Fruit fly (Drosophila melanogaster) whole organism, embryonic: ENCODE results near the gene Polr2G.

ENCODE experiments used
- Ada2b ChIP-seq: fragments of 200-800 bp; sonication (Bioruptor generic); IDR thresholded peaks from 2 replicates; pipeline ENCODE4 v1.3.6; 2022; ENCODE audit warnings: missing biosample characterization, missing genetic modification characterization
- Atf3 ChIP-seq: fragments of 200-800 bp; sonication (Bioruptor generic); optimal IDR thresholded peaks from 3 replicates; lab custom pipeline; 2016; ENCODE audit warnings: missing biosample characterization, missing genetic modification characterization
- CG10267 ChIP-seq: fragments of 200-800 bp; sonication (Bioruptor generic); optimal IDR thresholded peaks from 2 replicates; lab custom pipeline; 2018; ENCODE audit warnings: missing biosample characterization, mild to moderate bottlenecking, missing genetic modification characterization, moderate library complexity
- CG10462 ChIP-seq: fragments of 200-800 bp; sonication (Bioruptor generic); optimal IDR thresholded peaks from 2 replicates; lab custom pipeline; 2016; ENCODE audit warnings: missing biosample characterization, missing genetic modification characterization
- CG12219 ChIP-seq: fragments of 200-800 bp; sonication (Bioruptor generic); optimal IDR thresholded peaks from 3 replicates; lab custom pipeline; 2018; ENCODE audit warnings: missing biosample characterization, mild to moderate bottlenecking, missing genetic modification characterization
- CG12659 ChIP-seq: fragments of 200-800 bp; sonication (Bioruptor generic); optimal IDR thresholded peaks from 3 replicates; lab custom pipeline; 2017; ENCODE audit warnings: mild to moderate bottlenecking, missing biosample characterization, missing genetic modification reagents, missing genetic modification characterization
- CG13296 ChIP-seq: fragments of 200-800 bp; sonication (Bioruptor generic); optimal IDR thresholded peaks from 3 replicates; lab custom pipeline; 2018; ENCODE audit warnings: missing biosample characterization, mild to moderate bottlenecking, missing genetic modification characterization
- CG13424 ChIP-seq: fragments of 200-800 bp; sonication (Bioruptor generic); optimal IDR thresholded peaks from 2 replicates; lab custom pipeline; 2019; ENCODE audit warnings: missing biosample characterization, mild to moderate bottlenecking, missing genetic modification characterization, moderate library complexity
- CG15073 ChIP-seq: fragments of 200-800 bp; sonication (Bioruptor generic); optimal IDR thresholded peaks from 2 replicates; lab custom pipeline; 2016; ENCODE audit warnings: missing biosample characterization, missing genetic modification characterization
- CG15696 ChIP-seq: fragments of 200-800 bp; sonication (Bioruptor generic); optimal IDR thresholded peaks from 2 replicates; lab custom pipeline; 2019; ENCODE audit warnings: missing biosample characterization, mild to moderate bottlenecking, missing genetic modification characterization, moderate library complexity
- CG1792 ChIP-seq: fragments of 200-800 bp; sonication (Bioruptor generic); optimal IDR thresholded peaks from 2 replicates; lab custom pipeline; 2016; ENCODE audit warnings: missing biosample characterization, missing genetic modification characterization
- CG18011 ChIP-seq: fragments of 200-800 bp; sonication (Bioruptor generic); optimal IDR thresholded peaks from 2 replicates; lab custom pipeline; 2017; ENCODE audit warnings: missing biosample characterization, missing genetic modification characterization, mild to moderate bottlenecking, moderate library complexity, missing genotype
- CG1832 ChIP-seq: fragments of 200-800 bp; sonication (Bioruptor generic); optimal IDR thresholded peaks from 2 replicates; lab custom pipeline; 2017; ENCODE audit warnings: missing biosample characterization, mild to moderate bottlenecking, missing genetic modification characterization, inconsistent platforms
- CG2120 ChIP-seq: fragments of 200-800 bp; sonication (Bioruptor generic); optimal IDR thresholded peaks from 3 replicates; lab custom pipeline; 2016; ENCODE audit warnings: missing biosample characterization, missing genetic modification characterization
- CG3995 ChIP-seq: fragments of 200-800 bp; sonication (Bioruptor generic); optimal IDR thresholded peaks from 3 replicates; lab custom pipeline; 2016; ENCODE audit warnings: missing biosample characterization, missing genetic modification characterization
- CG6175 ChIP-seq: fragments of 200-800 bp; sonication (Bioruptor generic); IDR thresholded peaks from 3 replicates; pipeline ENCODE4 v1.3.6; 2022; ENCODE audit warnings: missing biosample characterization, missing genetic modification characterization
- CG6791 ChIP-seq: fragments of 200-800 bp; sonication (Bioruptor generic); IDR thresholded peaks from 3 replicates; pipeline ENCODE4 v1.3.6; 2022; ENCODE audit warnings: missing biosample characterization, missing genetic modification characterization; ENCODE audit not compliant: partially characterized antibody
- CG6854 ChIP-seq: fragments of 200-800 bp; sonication (Bioruptor generic); optimal IDR thresholded peaks from 3 replicates; lab custom pipeline; 2017; ENCODE audit warnings: missing biosample characterization, mild to moderate bottlenecking, missing genetic modification characterization
- CG7556 ChIP-seq: fragments of 200-800 bp; sonication (Bioruptor generic); optimal IDR thresholded peaks from 2 replicates; lab custom pipeline; 2017; ENCODE audit warnings: missing biosample characterization, mild to moderate bottlenecking, missing genetic modification characterization
- CG7786 ChIP-seq: fragments of 200-800 bp; sonication (Bioruptor generic); optimal IDR thresholded peaks from 2 replicates; lab custom pipeline; 2016; ENCODE audit warnings: missing biosample characterization, missing genetic modification characterization
- CG7987 ChIP-seq: fragments of 200-800 bp; sonication (Bioruptor generic); optimal IDR thresholded peaks from 2 replicates; lab custom pipeline; 2018; ENCODE audit warnings: missing biosample characterization, mild to moderate bottlenecking, missing genetic modification characterization, moderate library complexity
- CG8089 ChIP-seq: fragments of 200-800 bp; sonication (Bioruptor generic); optimal IDR thresholded peaks from 3 replicates; lab custom pipeline; 2016; ENCODE audit warnings: missing biosample characterization, missing genetic modification characterization
- CHES-1-like ChIP-seq: fragments of 200-800 bp; sonication (Bioruptor generic); optimal IDR thresholded peaks from 2 replicates; lab custom pipeline; 2016; ENCODE audit warnings: missing biosample characterization, missing genetic modification characterization
- Dip2 ChIP-seq: fragments of 200-800 bp; sonication (Bioruptor generic); IDR thresholded peaks from 2 replicates; pipeline ENCODE4 v1.3.6; 2022; ENCODE audit warnings: missing biosample characterization, missing genetic modification characterization
- Doc2 ChIP-seq: fragments of 200-800 bp; sonication (Bioruptor generic); IDR thresholded peaks from 2 replicates; pipeline ENCODE4 v1.3.6; 2022; ENCODE audit warnings: missing biosample characterization, missing genetic modification characterization
- E2f1 ChIP-seq: fragments of 200-800 bp; sonication (Bioruptor generic); IDR thresholded peaks from 2 replicates; pipeline ENCODE4 v1.3.6; 2022; ENCODE audit warnings: missing biosample characterization, missing genetic modification characterization
- Gug ChIP-seq: fragments of 200-800 bp; sonication (Bioruptor generic); IDR thresholded peaks from 4 replicates; pipeline ENCODE4 v1.3.6; 2022; ENCODE audit warnings: missing biosample characterization, missing genetic modification characterization
- HmgD ChIP-seq: fragments of 200-800 bp; sonication (Bioruptor generic); optimal IDR thresholded peaks from 3 replicates; lab custom pipeline; 2016; ENCODE audit warnings: missing biosample characterization, missing genetic modification characterization
- MESR4 ChIP-seq: fragments of 200-800 bp; sonication (Bioruptor generic); optimal IDR thresholded peaks from 2 replicates; lab custom pipeline; 2018; ENCODE audit warnings: missing biosample characterization, mild to moderate bottlenecking, missing genetic modification characterization, moderate library complexity
- Max ChIP-seq: fragments of 200-800 bp; sonication (Bioruptor generic); optimal IDR thresholded peaks from 2 replicates; lab custom pipeline; 2016; ENCODE audit warnings: missing biosample characterization, mild to moderate bottlenecking, missing genetic modification characterization
- Meics ChIP-seq: fragments of 200-800 bp; sonication (Bioruptor generic); optimal IDR thresholded peaks from 2 replicates; lab custom pipeline; 2017; ENCODE audit warnings: missing biosample characterization, mild to moderate bottlenecking, missing genetic modification characterization
- Rx ChIP-seq: fragments of 200-800 bp; sonication (Bioruptor generic); IDR thresholded peaks from 2 replicates; pipeline ENCODE4 v1.3.6; 2022; ENCODE audit warnings: missing biosample characterization, missing genetic modification characterization
- ash1 ChIP-seq: fragments of 200-800 bp; sonication (Bioruptor generic); optimal IDR thresholded peaks from 2 replicates; lab custom pipeline; 2018; ENCODE audit warnings: missing biosample characterization, mild to moderate bottlenecking, missing genetic modification characterization
- bab2 ChIP-seq: fragments of 200-800 bp; sonication (Bioruptor generic); optimal IDR thresholded peaks from 2 replicates; lab custom pipeline; 2016; ENCODE audit warnings: missing biosample characterization, missing genetic modification characterization
- crp ChIP-seq, 2 experiments: fragments of 200-800 bp; sonication (Bioruptor generic); optimal IDR thresholded peaks; 2 replicates in 1 of 2; 3 replicates in 1 of 2; lab custom pipeline; 2017; ENCODE audit warnings: missing biosample characterization in 2 of 2, missing genetic modification characterization in 2 of 2, mild to moderate bottlenecking in 1 of 2, moderate library complexity in 1 of 2
- exex ChIP-seq: fragments of 200-800 bp; sonication (Bioruptor generic); optimal IDR thresholded peaks from 4 replicates; lab custom pipeline; 2018; ENCODE audit warnings: missing biosample characterization, mild to moderate bottlenecking, missing genetic modification characterization, moderate library complexity
- grau ChIP-seq: fragments of 200-800 bp; optimal IDR thresholded peaks from 3 replicates; lab custom pipeline; 2019; ENCODE audit warnings: missing biosample characterization, mild to moderate bottlenecking, missing genetic modification characterization, moderate library complexity
- kni ChIP-seq: fragments of 200-800 bp; sonication (Bioruptor generic); optimal IDR thresholded peaks from 3 replicates; lab custom pipeline; 2017; ENCODE audit warnings: mild to moderate bottlenecking, missing biosample characterization, missing genetic modification reagents, missing genetic modification characterization
- lab ChIP-seq: fragments of 200-800 bp; sonication (Bioruptor generic); optimal IDR thresholded peaks from 3 replicates; lab custom pipeline; 2017; ENCODE audit warnings: missing biosample characterization, missing genetic modification characterization, mild to moderate bottlenecking, moderate library complexity, missing genetic modification reagents
- mld ChIP-seq: fragments of 200-800 bp; sonication (Bioruptor generic); IDR thresholded peaks from 3 replicates; pipeline ENCODE4 v1.3.6; 2022; ENCODE audit warnings: missing biosample characterization, missing genetic modification characterization; ENCODE audit not compliant: partially characterized antibody
- nom ChIP-seq: fragments of 200-800 bp; sonication (Bioruptor generic); optimal IDR thresholded peaks from 2 replicates; lab custom pipeline; 2017; ENCODE audit warnings: missing biosample characterization, missing genetic modification characterization, mild to moderate bottlenecking, moderate library complexity, missing genetic modification reagents
- pb ChIP-seq: fragments of 200-800 bp; sonication (Bioruptor generic); optimal IDR thresholded peaks from 3 replicates; lab custom pipeline; 2016; ENCODE audit warnings: missing biosample characterization, missing genetic modification characterization
- rib ChIP-seq: fragments of 200-800 bp; sonication (Bioruptor generic); IDR thresholded peaks from 2 replicates; pipeline ENCODE4 v1.3.6; 2022; ENCODE audit warnings: missing biosample characterization, missing genetic modification characterization
- sug ChIP-seq: fragments of 200-800 bp; optimal IDR thresholded peaks from 2 replicates; lab custom pipeline; 2019; ENCODE audit warnings: missing biosample characterization, mild to moderate bottlenecking, missing genetic modification characterization, moderate library complexity
- tll ChIP-seq, 2 experiments: fragments of 200-800 bp in 1 of 2; fragments of >200 bp in 1 of 2; sonication (Bioruptor generic) in 1 of 2; optimal IDR thresholded peaks; 2 replicates each; lab custom pipeline; 2017 to 2019; ENCODE audit warnings: missing biosample characterization in 2 of 2, missing genetic modification characterization in 2 of 2, mild to moderate bottlenecking in 1 of 2, moderate library complexity in 1 of 2
- tna ChIP-seq: fragments of 200-800 bp; sonication (Bioruptor generic); IDR thresholded peaks from 2 replicates; pipeline ENCODE4 v1.3.6; 2022; ENCODE audit warnings: missing biosample characterization, missing genetic modification characterization; ENCODE audit not compliant: partially characterized antibody
- toy ChIP-seq: fragments of 200-800 bp; sonication (Bioruptor generic); IDR thresholded peaks from 2 replicates; pipeline ENCODE4 v1.3.6; 2022; ENCODE audit warnings: missing biosample characterization, missing genetic modification characterization
- zf30C ChIP-seq: fragments of 200-800 bp; sonication (Bioruptor generic); optimal IDR thresholded peaks from 3 replicates; lab custom pipeline; 2018; ENCODE audit warnings: missing biosample characterization, mild to moderate bottlenecking, missing genetic modification characterization

Gene Polr2G

DNA sequence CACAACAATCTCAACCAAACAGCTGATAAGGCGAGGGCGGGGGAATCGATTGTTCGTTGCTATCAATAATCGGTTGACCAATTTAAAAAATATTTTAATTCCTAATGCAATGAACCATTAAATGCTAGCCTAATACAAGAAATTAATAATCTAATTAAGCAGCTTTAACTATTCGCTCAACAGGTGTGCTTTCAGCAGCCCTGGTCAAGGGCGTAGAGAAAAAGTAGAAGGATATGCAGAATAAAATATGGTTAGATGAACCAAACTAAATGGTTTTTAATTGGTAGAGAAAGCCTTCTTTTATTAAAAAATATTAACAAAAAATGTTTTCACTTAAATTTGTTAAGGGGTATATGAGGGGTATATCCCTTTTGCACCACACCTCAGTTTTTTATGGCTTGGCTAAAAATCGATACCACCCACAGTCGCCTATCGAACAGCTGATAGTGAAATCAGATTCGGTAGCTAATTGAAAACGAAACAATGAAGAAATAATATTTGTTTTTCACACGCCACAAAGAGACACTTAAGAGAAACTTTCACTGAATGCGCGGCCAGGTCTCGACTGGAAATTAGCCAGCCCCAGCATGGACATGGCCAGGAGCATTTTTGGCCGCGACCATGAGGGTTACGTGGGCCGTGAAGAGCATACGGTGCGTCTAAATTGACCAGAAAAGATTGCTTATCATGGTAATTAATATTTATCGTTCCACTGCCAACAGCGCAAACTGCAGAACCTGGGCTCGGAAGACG, 4.0 kb downstream of the Polr2G start, which contains the start of the genes SIDL and CG12241 (continued):
- TF ChIP-seq CG3995 (GFP tag; lab: Kevin White, UChicago) (peak; percentile 58), CG7786 (GFP tag; lab: Kevin White, UChicago) (peak; percentile 15), pb (GFP tag; lab: Kevin White, UChicago) (peak; percentile 73), nom (GFP tag; lab: Kevin White, UChicago) (peak; percentile 75), HmgD (GFP tag; lab: Kevin White, UChicago) (peak; percentile 26), CG12219 (GFP tag; lab: Kevin White, UChicago) (no peak), CG2120 (peak; percentile 84), tll (GFP tag; optimal IDR thresholded peaks at IDR 0.05; lab: Kevin White, UChicago) (no peak), MESR4 (peak; percentile 66), CG8089 (GFP tag; lab: Kevin White, UChicago) (no peak), exex (tag; lab: Kevin White, UChicago) (peak; percentile 68), zf30C (no peak), sug (tag; lab: Kevin White, UChicago) (peak; percentile 75), CG1832 (no peak), CG6791 (GFP tag; lab: Robert Waterston, UW) (no peak), bab2 (GFP tag; lab: Kevin White, UChicago) (peak; percentile 82), Doc2 (peak; percentile 75), CG12659 (GFP tag; lab: Kevin White, UChicago) (peak; percentile 69), CG7556 (peak; percentile 78), Atf3 (GFP tag; lab: Kevin White, UChicago) (peak; percentile 20), CG15696 (tag; lab: Kevin White, UChicago) (peak; percentile 39), lab (GFP tag; lab: Kevin White, UChicago) (no peak), CG10267 (peak; percentile 80), mld (GFP tag; lab: Robert Waterston, UW) (no peak), CG1792 (GFP tag; lab: Kevin White, UChicago) (peak; percentile 71), E2f1 (GFP tag; lab: Robert Waterston, UW) (peak; percentile 94), CG10462 (GFP tag; lab: Kevin White, UChicago) (peak; percentile 17), CG7987 (no peak), toy (GFP tag; lab: Robert Waterston, UW) (peak; percentile 77), grau (tag; lab: Kevin White, UChicago) (peak; percentile 57), crp (GFP tag; optimal IDR thresholded peaks at IDR 0.05; lab: Kevin White, UChicago) (peak; percentile 54 to 91), Gug (GFP tag; lab: Robert Waterston, UW) (peak; percentile 93; the same call in 3 of the 4 replicates), Dip2 (GFP tag; lab: Robert Waterston, UW) (0 out of 2 replicates have a peak, but pooled peaks have one; percentile 44), Ada2b (GFP tag; lab: Robert Waterston, UW) (peak; percentile 94), kni (GFP tag; lab: Kevin White, UChicago) (no peak), Rx (GFP tag; lab: Robert Waterston, UW) (peak; percentile 93), rib (peak; percentile 91), tna (GFP tag; lab: Robert Waterston, UW) (no peak), CHES-1-like (GFP tag; lab: Kevin White, UChicago) (peak; percentile 14), CG6175 (GFP tag; lab: Robert Waterston, UW) (peak; percentile 85), CG18011 (GFP tag; lab: Kevin White, UChicago) (peak; percentile 50), CG15073 (GFP tag; lab: Kevin White, UChicago) (no peak), Meics (GFP tag; lab: Kevin White, UChicago) (peak; percentile 90), CG6854 (peak; percentile 78), ash1 (GFP tag; lab: Kevin White, UChicago) (no peak), CG13296 (peak; percentile 79), Max (peak; percentile 84), CG13424 (tag; lab: Kevin White, UChicago) (peak; percentile 51)
